Worm (Caenorhabditis elegans) whole organism, mixed stage, embryonic: ENCODE measurements around the gene F23H11.7.

Experiments
- blmp-1 ChIP-seq: fragments of 150-350 bp; optimal IDR thresholded peaks from 2 replicates; lab custom pipeline; 2014; ENCODE audit warnings: missing biosample characterization, missing genetic modification characterization
- ces-1 ChIP-seq: fragments of 150-350 bp; optimal IDR thresholded peaks from 2 replicates; lab custom pipeline; 2014; ENCODE audit warnings: missing biosample characterization, missing genetic modification reagents, missing genetic modification characterization
- lsy-2 ChIP-seq: fragments of 150-350 bp; optimal IDR thresholded peaks from 2 replicates; lab custom pipeline; 2014; ENCODE audit warnings: missing biosample characterization, missing genetic modification characterization
- nhr-28 ChIP-seq: fragments of 150-350 bp; optimal IDR thresholded peaks from 2 replicates; lab custom pipeline; 2014; ENCODE audit warnings: missing biosample characterization, missing genetic modification characterization
- unc-62 ChIP-seq: fragments of 150-350 bp; optimal IDR thresholded peaks from 2 replicates; lab custom pipeline; 2014; ENCODE audit warnings: missing biosample characterization, missing genetic modification reagents, missing genetic modification characterization

- TF ChIP-seq ces-1, result peak; percentile 63
- peak; percentile 21 for TF ChIP-seq lsy-2 (tag; lab: Kevin White, UChicago)
- TF ChIP-seq blmp-1, result peak; percentile 49
- TF ChIP-seq unc-62 (GFP tag; lab: Kevin White, UChicago), result peak; percentile 16
- TF ChIP-seq nhr-28 (tag; lab: Kevin White, UChicago), result no peak
These were observed 31.3 kb downstream of the F23H11.7 start for ce11 chrIII:887874-888299.
